Worm (Caenorhabditis elegans): ENCODE results near the gene T01G6.10.

Gene T01G6.10

ce11 chrV:465355-465754 lies 37.7 kb downstream of the T01G6.10 start:
- TF ChIP-seq unc-62 (GFP tag; optimal IDR thresholded peaks at IDR 0.05): no peak

- no peak for TF ChIP-seq unc-62 (GFP tag; optimal IDR thresholded peaks at IDR 0.05)
Measured at ce11 chrV:464800-465199, 38.2 kb downstream of the T01G6.10 start, which contains the start of gene nhr-201. nhr-201 (plus strand) TSS chrV:464828.

- no peak for TF ChIP-seq unc-62 (GFP tag; optimal IDR thresholded peaks at IDR 0.05)
Measured at ce11 chrV:462263-462662, 40.8 kb downstream of the T01G6.10 start, which contains the start of gene nhr-202. nhr-202 (plus strand) TSS chrV:462588.

- no peak for TF ChIP-seq unc-62 (GFP tag; optimal IDR thresholded peaks at IDR 0.05)
Measured at ce11 chrV:459464-459863, 43.6 kb downstream of the T01G6.10 start, which contains the start of gene nhr-203. nhr-203 (plus strand) TSS chrV:459795.

ce11 chrV:457839-458238 lies 45.2 kb downstream of the T01G6.10 start:
- TF ChIP-seq unc-62 (GFP tag; optimal IDR thresholded peaks at IDR 0.05): no peak

ce11 chrV:453569-453968 lies 49.5 kb downstream of the T01G6.10 start, which contains the start of gene nhr-98:
nhr-98 (plus strand) TSS chrV:453869.
- TF ChIP-seq unc-62 (GFP tag; optimal IDR thresholded peaks at IDR 0.05): no peak

Data from whole organism, dauer.